Worm (Caenorhabditis elegans) whole organism, mixed stage, embryonic: ENCODE measurements around the gene sre-13.
A peak's percentile ranks its signal among the peaks of the same experiment; 100 is the strongest.

Experiments
- M03D4.4 ChIP-seq: sonication (generic microtip); optimal IDR thresholded peaks from 2 replicates; lab custom pipeline; 2017; ENCODE audit warnings: mild to moderate bottlenecking, missing genetic modification characterization, missing compliant biosample characterization
- bed-3 ChIP-seq: fragments of 200-800 bp; sonication (Bioruptor generic); optimal IDR thresholded peaks from 3 replicates; lab custom pipeline; 2018; ENCODE audit warnings: mild to moderate bottlenecking, missing genetic modification characterization, moderate library complexity, missing compliant biosample characterization
- blmp-1 ChIP-seq: fragments of 150-350 bp; optimal IDR thresholded peaks from 2 replicates; lab custom pipeline; 2014; ENCODE audit warnings: missing biosample characterization, missing genetic modification characterization
- ceh-39 ChIP-seq: fragments of 150-350 bp; optimal IDR thresholded peaks from 2 replicates; lab custom pipeline; 2014; ENCODE audit warnings: missing biosample characterization, missing genetic modification characterization
- ceh-83 ChIP-seq: fragments of 200-800 bp; sonication (Bioruptor generic); optimal IDR thresholded peaks from 2 replicates; lab custom pipeline; 2018; ENCODE audit warnings: mild to moderate bottlenecking, missing genetic modification characterization, missing compliant biosample characterization
- cnd-1 ChIP-seq: fragments of 200-800 bp; sonication (Bioruptor generic); optimal IDR thresholded peaks from 2 replicates; lab custom pipeline; 2018; ENCODE audit warnings: mild to moderate bottlenecking, missing genetic modification characterization, missing compliant biosample characterization
- drap-1 ChIP-seq: fragments of 200-800 bp; sonication (Bioruptor generic); optimal IDR thresholded peaks from 3 replicates; lab custom pipeline; 2018; ENCODE audit warnings: mild to moderate bottlenecking, missing genetic modification characterization, missing compliant biosample characterization
- elt-1 ChIP-seq: sonication (generic microtip); optimal IDR thresholded peaks from 2 replicates; lab custom pipeline; 2017; ENCODE audit warnings: missing genetic modification characterization, mild to moderate bottlenecking, missing compliant biosample characterization, antibody characterized with exemption, moderate library complexity, borderline replicate concordance; ENCODE audit not compliant: insufficient read depth
- elt-3 ChIP-seq: fragments of 150-350 bp; optimal IDR thresholded peaks from 2 replicates; lab custom pipeline; 2014; ENCODE audit warnings: missing biosample characterization, missing genetic modification characterization
- ham-2 ChIP-seq: fragments of 200-800 bp; sonication (Bioruptor generic); optimal IDR thresholded peaks from 2 replicates; lab custom pipeline; 2018; ENCODE audit warnings: mild to moderate bottlenecking, missing genetic modification characterization, missing compliant biosample characterization
- hlh-1 ChIP-seq: fragments of 150-350 bp; optimal IDR thresholded peaks from 2 replicates; lab custom pipeline; 2014; ENCODE audit warnings: missing biosample characterization, missing genetic modification reagents, missing genetic modification characterization
- lin-13 ChIP-seq: fragments of 150-350 bp; optimal IDR thresholded peaks from 2 replicates; lab custom pipeline; 2014; ENCODE audit warnings: missing biosample characterization, missing genetic modification characterization
- lin-32 ChIP-seq: fragments of 200-800 bp; sonication (Bioruptor generic); optimal IDR thresholded peaks from 2 replicates; lab custom pipeline; 2018; ENCODE audit warnings: mild to moderate bottlenecking, missing genetic modification characterization, missing compliant biosample characterization
- lsy-2 ChIP-seq: fragments of 150-350 bp; optimal IDR thresholded peaks from 2 replicates; lab custom pipeline; 2014; ENCODE audit warnings: missing biosample characterization, missing genetic modification characterization
- mab-5 ChIP-seq: fragments of 150-350 bp; optimal IDR thresholded peaks from 2 replicates; lab custom pipeline; 2014; ENCODE audit warnings: missing biosample characterization, missing genetic modification characterization
- mep-1 ChIP-seq: fragments of 150-350 bp; optimal IDR thresholded peaks from 2 replicates; lab custom pipeline; 2017; ENCODE audit warnings: missing biosample characterization, missing genetic modification reagents, missing genetic modification characterization, inconsistent platforms
- nhr-12 ChIP-seq: fragments of 150-350 bp; optimal IDR thresholded peaks from 2 replicates; lab custom pipeline; 2014; ENCODE audit warnings: missing biosample characterization, missing genetic modification characterization
- nhr-2 ChIP-seq: fragments of 150-350 bp; optimal IDR thresholded peaks from 2 replicates; lab custom pipeline; 2014; ENCODE audit warnings: missing biosample characterization, missing genetic modification characterization
- nhr-237 ChIP-seq: fragments of 150-350 bp; optimal IDR thresholded peaks from 2 replicates; lab custom pipeline; 2014; ENCODE audit warnings: missing biosample characterization, missing genetic modification characterization
- nhr-28 ChIP-seq: fragments of 150-350 bp; optimal IDR thresholded peaks from 2 replicates; lab custom pipeline; 2014; ENCODE audit warnings: missing biosample characterization, missing genetic modification characterization
- nhr-76 ChIP-seq: sonication (generic microtip); optimal IDR thresholded peaks from 2 replicates; lab custom pipeline; 2017; ENCODE audit warnings: missing biosample characterization, missing genetic modification characterization
- pha-4 ChIP-seq: fragments of 150-350 bp; optimal IDR thresholded peaks from 2 replicates; lab custom pipeline; 2018; ENCODE audit warnings: missing biosample characterization, missing genetic modification reagents, missing genetic modification characterization
- sem-2 ChIP-seq: fragments of 200-800 bp; sonication (Bioruptor generic); optimal IDR thresholded peaks from 2 replicates; lab custom pipeline; 2018; ENCODE audit warnings: mild to moderate bottlenecking, missing genetic modification characterization, missing compliant biosample characterization
- snpc-4 ChIP-seq: fragments of 150-350 bp; optimal IDR thresholded peaks from 2 replicates; lab custom pipeline; 2014; ENCODE audit warnings: missing biosample characterization, missing genetic modification characterization
- sptf-1 ChIP-seq: sonication (generic microtip); optimal IDR thresholded peaks from 2 replicates; lab custom pipeline; 2017; ENCODE audit warnings: mild to moderate bottlenecking, missing genetic modification characterization, moderate library complexity, missing compliant biosample characterization
- tbx-8 ChIP-seq: fragments of 200-800 bp; sonication (Bioruptor generic); optimal IDR thresholded peaks from 2 replicates; lab custom pipeline; 2018; ENCODE audit warnings: mild to moderate bottlenecking, missing genetic modification characterization, moderate library complexity, missing compliant biosample characterization
- unc-120 ChIP-seq: sonication (generic microtip); optimal IDR thresholded peaks from 2 replicates; lab custom pipeline; 2017; ENCODE audit warnings: missing genetic modification characterization, missing compliant biosample characterization; ENCODE audit not compliant: poor library complexity, severe bottlenecking
- unc-39 ChIP-seq: fragments of 150-350 bp; optimal IDR thresholded peaks from 2 replicates; lab custom pipeline; 2014; ENCODE audit warnings: missing biosample characterization, missing genetic modification characterization
- unc-62 ChIP-seq: fragments of 150-350 bp; optimal IDR thresholded peaks from 2 replicates; lab custom pipeline; 2014; ENCODE audit warnings: missing biosample characterization, missing genetic modification reagents, missing genetic modification characterization
- zip-8 ChIP-seq: fragments of 150-350 bp; optimal IDR thresholded peaks from 2 replicates; lab custom pipeline; 2014; ENCODE audit warnings: missing biosample characterization, missing genetic modification characterization
- ztf-11 ChIP-seq: fragments of 150-350 bp; optimal IDR thresholded peaks from 2 replicates; lab custom pipeline; 2014; ENCODE audit warnings: missing biosample characterization, missing genetic modification characterization

The sre-13 gene

ce11 chrII:14598367-14598766, 38.3 kb downstream of the sre-13 start:
- TF ChIP-seq nhr-76 (tag; lab: Kevin White, UChicago): no peak
- TF ChIP-seq hlh-1 (tag; lab: Kevin White, UChicago): peak; percentile 21
- no peak for TF ChIP-seq nhr-28 (tag; lab: Kevin White, UChicago)

- TF ChIP-seq sptf-1 (tag; lab: Kevin White, UChicago): no peak
- TF ChIP-seq elt-1 (tag; lab: Kevin White, UChicago): no peak
- TF ChIP-seq nhr-12: no peak
- TF ChIP-seq elt-3 (tag; lab: Kevin White, UChicago): peak; percentile 32
- TF ChIP-seq unc-39 (tag; lab: Kevin White, UChicago): no peak
These were observed 38.8 kb downstream of the sre-13 start for ce11 chrII:14597788-14598187.

- TF ChIP-seq nhr-237: no peak
- no peak for TF ChIP-seq zip-8 (tag; lab: Kevin White, UChicago)
- TF ChIP-seq nhr-12: no peak
- no peak for TF ChIP-seq bed-3 (GFP tag; lab: Kevin White, UChicago)
- no peak for TF ChIP-seq unc-62
- no peak for TF ChIP-seq mab-5 (tag; lab: Kevin White, UChicago)
- no peak for TF ChIP-seq nhr-76 (tag; lab: Kevin White, UChicago)
- no peak for TF ChIP-seq ztf-11 (tag; lab: Kevin White, UChicago)
- TF ChIP-seq elt-3 (tag; lab: Kevin White, UChicago): no peak
- no peak for TF ChIP-seq ham-2 (GFP tag; lab: Kevin White, UChicago)
- no peak for TF ChIP-seq snpc-4 (tag; lab: Kevin White, UChicago)
- no peak for TF ChIP-seq unc-120 (tag; lab: Kevin White, UChicago)
- TF ChIP-seq lin-32 (GFP tag; lab: Kevin White, UChicago): no peak
- no peak for TF ChIP-seq elt-1 (tag; lab: Kevin White, UChicago)
- no peak for TF ChIP-seq nhr-28 (tag; lab: Kevin White, UChicago)
- no peak for TF ChIP-seq ceh-39 (tag; lab: Kevin White, UChicago)
- no peak for TF ChIP-seq nhr-2 (tag; lab: Kevin White, UChicago)
- no peak for TF ChIP-seq sptf-1 (tag; lab: Kevin White, UChicago)
- TF ChIP-seq tbx-8 (GFP tag; lab: Kevin White, UChicago): no peak
- no peak for TF ChIP-seq mep-1 (tag; lab: Kevin White, UChicago)
These were observed 43.4 kb downstream of the sre-13 start, which contains the start of gene catp-4 for ce11 chrII:14593281-14593680. Gene catp-4, plus strand, starts transcription at chrII:14593581.

- TF ChIP-seq blmp-1: no peak
These were observed 44.0 kb downstream of the sre-13 start for ce11 chrII:14592629-14593028.

ce11 chrII:14591699-14592098, 44.9 kb downstream of the sre-13 start, which contains the start of gene C01G12.7:
Gene C01G12.7, minus strand, starts transcription at chrII:14591893.
- TF ChIP-seq nhr-2 (tag; lab: Kevin White, UChicago) (no peak), ztf-11 (tag; lab: Kevin White, UChicago) (no peak), ceh-83 (GFP tag; lab: Kevin White, UChicago) (no peak), nhr-12 (no peak), cnd-1 (tag; lab: Kevin White, UChicago) (no peak)

- TF ChIP-seq lin-13 (tag; lab: Kevin White, UChicago): no peak
- no peak for TF ChIP-seq sem-2 (GFP tag; lab: Kevin White, UChicago)
- TF ChIP-seq lsy-2 (tag; lab: Kevin White, UChicago): no peak
These were observed 48.5 kb downstream of the sre-13 start, which contains the start of gene nspb-10 for ce11 chrII:14588162-14588561. Gene nspb-10, minus strand, starts transcription at chrII:14588262.

- TF ChIP-seq cnd-1 (tag; lab: Kevin White, UChicago) (no peak), lin-13 (tag; lab: Kevin White, UChicago) (no peak), drap-1 (no peak), mab-5 (tag; lab: Kevin White, UChicago) (no peak), elt-3 (tag; lab: Kevin White, UChicago) (no peak), lin-32 (GFP tag; lab: Kevin White, UChicago) (no peak), bed-3 (GFP tag; lab: Kevin White, UChicago) (no peak), M03D4.4 (tag; lab: Kevin White, UChicago) (no peak), ceh-39 (tag; lab: Kevin White, UChicago) (no peak), tbx-8 (GFP tag; lab: Kevin White, UChicago) (no peak), ztf-11 (tag; lab: Kevin White, UChicago) (no peak), blmp-1 (no peak), unc-39 (tag; lab: Kevin White, UChicago) (no peak), unc-62 (no peak), sem-2 (GFP tag; lab: Kevin White, UChicago) (no peak), pha-4 (tag; lab: Kevin White, UChicago) (no peak), ceh-83 (GFP tag; lab: Kevin White, UChicago) (no peak), nhr-2 (tag; lab: Kevin White, UChicago) (no peak), zip-8 (tag; lab: Kevin White, UChicago) (no peak)
These were observed 49.2 kb downstream of the sre-13 start, which contains the start of gene C01G12.5 for ce11 chrII:14587407-14587806. Gene C01G12.5, minus strand, starts transcription at chrII:14587507.
